Worm (Caenorhabditis elegans) whole organism, late embryonic: ENCODE measurements around the gene sec-24.1.

Experiments
- hlh-15 ChIP-seq: sonication (generic microtip); optimal IDR thresholded peaks from 2 replicates; lab custom pipeline; 2016; ENCODE audit warnings: missing genetic modification characterization, missing compliant biosample characterization
- unc-42 ChIP-seq: sonication (generic microtip); optimal IDR thresholded peaks from 2 replicates; lab custom pipeline; 2016; ENCODE audit warnings: missing genotype, missing genetic modification characterization, missing compliant biosample characterization

DNA sequence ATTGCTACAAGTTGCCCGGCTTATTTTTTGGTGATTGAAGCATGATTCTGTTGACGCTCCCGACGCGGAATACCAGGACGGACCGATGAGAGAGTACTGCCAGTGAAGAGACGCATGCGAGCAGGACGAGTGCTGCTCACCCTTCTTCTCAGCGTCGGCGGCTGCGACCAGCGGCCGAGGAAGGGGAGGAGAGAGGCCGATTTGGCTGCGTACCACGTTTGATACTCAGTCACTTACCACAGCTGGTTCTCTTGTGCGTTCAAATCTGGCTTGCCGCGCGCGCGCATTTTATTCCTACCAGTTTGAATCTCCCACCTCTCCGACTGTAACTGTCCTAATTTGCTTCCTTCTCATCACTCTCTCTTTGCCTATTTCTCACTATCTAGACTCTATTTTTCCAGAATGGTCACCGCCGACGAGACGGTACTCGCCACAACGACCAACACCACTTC lies 41.7 kb downstream of the sec-24.1 start, which contains the start of gene mep-1:
- TF ChIP-seq hlh-15 (no peak), unc-42 (tag; lab: Kevin White, UChicago) (peak; percentile 43)
